Worm (Caenorhabditis elegans) whole organism, young adult: ENCODE measurements around the gene K05G3.1.

ENCODE experiments used
- Y95B8A.8 ChIP-seq: fragments of 200-800 bp; sonication (Bioruptor generic); IDR thresholded peaks from 2 replicates; pipeline ENCODE4 v1.3.6; 2022; ENCODE audit warnings: missing genetic modification reagents, missing genetic modification characterization, missing compliant biosample characterization
- attf-5 ChIP-seq: fragments of 200-800 bp; sonication (Bioruptor generic); optimal IDR thresholded peaks from 2 replicates; lab custom pipeline; 2018; ENCODE audit warnings: mild to moderate bottlenecking, missing genetic modification characterization, missing compliant biosample characterization
- ceh-27 ChIP-seq: fragments of 200-800 bp; sonication (Bioruptor generic); optimal IDR thresholded peaks from 2 replicates; lab custom pipeline; 2018; ENCODE audit warnings: mild to moderate bottlenecking, missing genetic modification characterization, moderate library complexity, missing compliant biosample characterization
- hmg-1.2 ChIP-seq: fragments of 200-800 bp; sonication (Bioruptor generic); IDR thresholded peaks from 2 replicates; pipeline ENCODE4 v1.3.6; 2022; ENCODE audit warnings: missing genetic modification reagents, missing genetic modification characterization, missing compliant biosample characterization
- ztf-6 ChIP-seq: fragments of 200-800 bp; sonication (Bioruptor generic); IDR thresholded peaks from 2 replicates; pipeline ENCODE4 v1.3.6; 2022; ENCODE audit warnings: missing genetic modification reagents, missing genetic modification characterization, missing compliant biosample characterization

DNA sequence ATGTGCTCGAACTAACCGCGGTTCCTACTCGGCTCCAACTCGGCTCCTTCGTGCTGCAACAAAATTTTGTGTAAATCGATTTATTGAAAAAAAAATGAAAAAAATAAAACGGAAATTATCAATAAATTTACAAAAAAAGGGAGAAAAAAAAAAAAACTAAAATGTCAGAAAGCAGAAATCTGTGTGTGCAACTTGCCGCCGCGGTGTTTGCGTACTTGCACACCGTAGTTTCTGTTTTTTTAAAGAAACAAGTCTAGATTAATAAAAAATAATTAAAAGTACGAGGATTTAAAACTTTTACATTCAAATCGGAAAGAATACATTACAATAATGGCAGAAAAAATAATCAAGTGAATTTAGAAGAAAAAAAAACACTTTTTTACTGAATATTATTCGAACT is 20.6 kb downstream of the K05G3.1 start:
- TF ChIP-seq ceh-27 (no peak), hmg-1.2 (GFP tag; lab: Robert Waterston, UW) (no peak), attf-5 (no peak), ztf-6 (no peak), Y95B8A.8 (no peak)
